Fruit fly (Drosophila melanogaster): Measurements from ENCODE around the gene hec.

Gene hec

DNA sequence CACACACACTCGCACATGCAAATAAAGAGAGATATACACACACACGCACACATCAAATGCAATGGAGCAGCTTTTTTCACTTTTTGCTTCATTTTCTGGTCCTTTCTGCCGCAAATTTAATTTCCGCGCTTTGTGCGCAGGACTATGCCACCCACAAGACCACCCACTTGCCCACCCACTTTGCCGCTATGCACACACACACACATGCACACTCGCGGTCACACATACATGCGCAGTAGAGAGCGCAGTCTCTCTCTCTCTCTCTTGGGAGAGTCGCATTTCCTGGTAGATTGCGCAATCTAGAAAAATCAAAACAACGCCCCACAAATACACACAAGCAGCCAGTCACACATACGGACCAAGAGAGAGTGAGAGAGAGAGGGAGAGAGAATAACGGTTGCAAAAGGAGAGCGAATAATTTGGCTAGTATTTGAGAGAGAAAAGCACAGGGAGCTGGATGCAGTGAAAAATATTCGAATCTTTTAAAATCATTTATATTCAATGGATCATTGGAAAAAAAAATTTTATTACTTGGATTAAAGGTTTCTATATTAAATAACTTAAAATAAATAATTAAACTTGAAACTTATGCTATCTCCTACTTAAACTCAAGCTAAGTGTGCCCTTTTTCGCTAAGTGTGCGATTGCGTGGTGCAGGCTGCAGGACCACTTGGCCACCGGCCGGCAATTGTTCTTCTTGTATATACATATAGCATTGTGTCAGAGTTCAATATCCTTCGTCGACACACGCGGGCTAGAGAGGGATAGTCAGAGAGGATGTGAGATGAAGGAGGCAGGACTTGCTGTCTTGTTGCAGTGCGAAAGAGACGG lies 31.6 kb downstream of the hec start (continued):
- TF ChIP-seq CG17568 (GFP tag; optimal IDR thresholded peaks at IDR 0.05) (no peak), NFAT (GFP tag; IDR thresholded peaks at IDR 0.05) (no peak), CG5245 (GFP tag; optimal IDR thresholded peaks at IDR 0.05) (peak; percentile 1), otp (GFP tag; IDR thresholded peaks at IDR 0.05) (0 out of 3 replicates have a peak, but pooled peaks have one; percentile 17), CG8089 (GFP tag; optimal IDR thresholded peaks at IDR 0.05) (no peak), ac (GFP tag; optimal IDR thresholded peaks at IDR 0.05) (no peak), cad (GFP tag; optimal IDR thresholded peaks at IDR 0.05) (no peak), CG10209 (GFP tag; optimal IDR thresholded peaks at IDR 0.05) (peak; percentile 51), CG12744 (GFP tag; optimal IDR thresholded peaks at IDR 0.05) (no peak), dimm (GFP tag; IDR thresholded peaks at IDR 0.05) (0 out of 2 replicates have a peak, but pooled peaks have one; percentile 38), CkIIα-i1 (GFP tag; IDR thresholded peaks at IDR 0.05) (no peak), tup (GFP tag; optimal IDR thresholded peaks at IDR 0.05) (no peak), CG7963 (GFP tag; IDR thresholded peaks at IDR 0.05; ENCODE audit: partially characterized antibody) (no peak), cato (GFP tag; optimal IDR thresholded peaks at IDR 0.05; ENCODE audit: borderline replicate concordance) (no peak), Hr51 (GFP tag; optimal IDR thresholded peaks at IDR 0.05) (peak in 1 of 2 experiments; percentile 58), sob (GFP tag; IDR thresholded peaks at IDR 0.05) (peak; percentile 38; the same call in 1 of the 2 replicates), Neu2 (GFP tag; optimal IDR thresholded peaks at IDR 0.05; ENCODE audit: borderline replicate concordance) (no peak), tin (GFP tag; optimal IDR thresholded peaks at IDR 0.05) (peak; percentile 22), YL-1 (GFP tag; optimal IDR thresholded peaks at IDR 0.05) (no peak), CG8765 (GFP tag; IDR thresholded peaks at IDR 0.05) (no peak), fd96Cb (tag; optimal IDR thresholded peaks at IDR 0.05) (peak; percentile 49), gfzf (GFP tag; optimal IDR thresholded peaks at IDR 0.05) (no peak), tap (tag; optimal IDR thresholded peaks at IDR 0.05) (peak; percentile 46), HmgD (GFP tag; optimal IDR thresholded peaks at IDR 0.05) (no peak), bcd (GFP tag; optimal IDR thresholded peaks at IDR 0.05) (peak; percentile 53), CG1602 (GFP tag; optimal IDR thresholded peaks at IDR 0.05) (peak; percentile 29), emc (GFP tag; optimal IDR thresholded peaks at IDR 0.05) (no peak), CG3995 (GFP tag; optimal IDR thresholded peaks at IDR 0.05) (no peak), klu (GFP tag; IDR thresholded peaks at IDR 0.05) (0 out of 2 replicates have a peak, but pooled peaks have one; percentile 30), Camta (GFP tag; optimal IDR thresholded peaks at IDR 0.05) (peak; percentile 1), CG18764 (GFP tag; optimal IDR thresholded peaks at IDR 0.05) (no peak), CG32772 (GFP tag; IDR thresholded peaks at IDR 0.05) (peak; percentile 70), CG10654 (GFP tag; optimal IDR thresholded peaks at IDR 0.05) (peak; percentile 28), CG15601 (tag; optimal IDR thresholded peaks at IDR 0.05) (peak; percentile 78), CG1832 (GFP tag; optimal IDR thresholded peaks at IDR 0.05) (peak; percentile 29), Ssrp (tag; optimal IDR thresholded peaks at IDR 0.05) (peak; percentile 32), D (optimal IDR thresholded peaks at IDR 0.05) (no peak), D (GFP tag; optimal IDR thresholded peaks at IDR 0.05) (peak; percentile 71), Gug (GFP tag; IDR thresholded peaks at IDR 0.05) (peak; percentile 47; the same call in 2 of the 4 replicates), CG32532 (GFP tag; IDR thresholded peaks at IDR 0.05) (peak; percentile 61; the same call in 1 of the 2 replicates), CG9932 (GFP tag; IDR thresholded peaks at IDR 0.05) (peak; percentile 28; the same call in 1 of the 2 replicates), Bteb2 (GFP tag; optimal IDR thresholded peaks at IDR 0.05) (no peak), kah (GFP tag; optimal IDR thresholded peaks at IDR 0.05) (no peak), Gsc (GFP tag; IDR thresholded peaks at IDR 0.05) (0 out of 2 replicates have a peak, but pooled peaks have one; percentile 22), CG13624 (GFP tag; optimal IDR thresholded peaks at IDR 0.05) (no peak), CG8281 (tag; optimal IDR thresholded peaks at IDR 0.05) (peak; percentile 47), CG13775 (GFP tag; optimal IDR thresholded peaks at IDR 0.05) (peak; percentile 29), CG31224 (GFP tag; IDR thresholded peaks at IDR 0.05) (no peak), CG17328 (GFP tag; IDR thresholded peaks at IDR 0.05) (peak; percentile 77)

All from whole organism, embryonic.